Fruit fly (Drosophila melanogaster) whole organism, embryonic: ENCODE results near the gene m-cup.
A peak's percentile ranks its signal among the peaks of the same experiment; 100 is the strongest.

Experiments
- CG10321 ChIP-seq: fragments of 200-800 bp; sonication (Bioruptor generic); IDR thresholded peaks from 2 replicates; pipeline ENCODE4 v1.3.6; 2022; ENCODE audit warnings: missing biosample characterization, missing genetic modification characterization
- CG11504 ChIP-seq: fragments of 200-800 bp; sonication (Bioruptor generic); optimal IDR thresholded peaks from 3 replicates; lab custom pipeline; 2019; ENCODE audit warnings: missing biosample characterization, mild to moderate bottlenecking, missing genetic modification characterization, moderate library complexity
- CG1233 ChIP-seq: fragments of 200-800 bp; sonication (Bioruptor generic); optimal IDR thresholded peaks from 4 replicates; lab custom pipeline; 2018; ENCODE audit warnings: missing biosample characterization, mild to moderate bottlenecking, missing genetic modification characterization
- CG13123 ChIP-seq: fragments of 200-800 bp; sonication (Bioruptor generic); optimal IDR thresholded peaks from 2 replicates; lab custom pipeline; 2016; ENCODE audit warnings: missing biosample characterization, missing genetic modification characterization
- CG13424 ChIP-seq: fragments of 200-800 bp; sonication (Bioruptor generic); optimal IDR thresholded peaks from 2 replicates; lab custom pipeline; 2019; ENCODE audit warnings: missing biosample characterization, mild to moderate bottlenecking, missing genetic modification characterization, moderate library complexity
- CG13775 ChIP-seq: fragments of 200-800 bp; sonication (Bioruptor generic); optimal IDR thresholded peaks from 3 replicates; lab custom pipeline; 2017; ENCODE audit warnings: missing biosample characterization, mild to moderate bottlenecking, missing genetic modification characterization
- CG14441 ChIP-seq: fragments of 200-800 bp; sonication (Bioruptor generic); IDR thresholded peaks from 2 replicates; pipeline ENCODE4 v1.3.6; 2022; ENCODE audit warnings: missing biosample characterization, missing genetic modification characterization
- CG15269 ChIP-seq: fragments of 200-800 bp; sonication (Bioruptor generic); optimal IDR thresholded peaks from 2 replicates; lab custom pipeline; 2018; ENCODE audit warnings: missing biosample characterization, mild to moderate bottlenecking, missing genetic modification characterization, moderate library complexity
- CG1602 ChIP-seq: fragments of 200-800 bp; sonication (Bioruptor generic); optimal IDR thresholded peaks from 3 replicates; lab custom pipeline; 2016; ENCODE audit warnings: missing biosample characterization, missing genetic modification characterization
- CG18262 ChIP-seq: fragments of 200-800 bp; optimal IDR thresholded peaks from 3 replicates; lab custom pipeline; 2019; ENCODE audit warnings: missing biosample characterization, mild to moderate bottlenecking, missing genetic modification characterization, moderate library complexity
- CG2116 ChIP-seq: fragments of 200-800 bp; sonication (Bioruptor generic); optimal IDR thresholded peaks from 3 replicates; lab custom pipeline; 2018; ENCODE audit warnings: missing biosample characterization, mild to moderate bottlenecking, missing genetic modification characterization
- CG43689 ChIP-seq: fragments of 200-800 bp; sonication (Bioruptor generic); IDR thresholded peaks from 2 replicates; pipeline ENCODE4 v1.3.6; 2022; ENCODE audit warnings: missing biosample characterization, missing genetic modification characterization
- CG6175 ChIP-seq: fragments of 200-800 bp; sonication (Bioruptor generic); IDR thresholded peaks from 3 replicates; pipeline ENCODE4 v1.3.6; 2022; ENCODE audit warnings: missing biosample characterization, missing genetic modification characterization
- CG6854 ChIP-seq: fragments of 200-800 bp; sonication (Bioruptor generic); optimal IDR thresholded peaks from 3 replicates; lab custom pipeline; 2017; ENCODE audit warnings: missing biosample characterization, mild to moderate bottlenecking, missing genetic modification characterization
- CG8765 ChIP-seq: fragments of 200-800 bp; sonication (Bioruptor generic); IDR thresholded peaks from 2 replicates; pipeline ENCODE4 v1.3.6; 2022; ENCODE audit warnings: missing biosample characterization, missing genetic modification characterization
- CG9932 ChIP-seq: fragments of 200-800 bp; sonication (Bioruptor generic); IDR thresholded peaks from 2 replicates; pipeline ENCODE4 v1.3.6; 2022; ENCODE audit warnings: missing biosample characterization, missing genetic modification characterization
- CkIIα-i1 ChIP-seq: fragments of 200-800 bp; sonication (Bioruptor generic); IDR thresholded peaks from 2 replicates; pipeline ENCODE4 v1.3.6; 2022; ENCODE audit warnings: missing biosample characterization, missing genetic modification characterization
- Deaf1 ChIP-seq: fragments of 200-800 bp; optimal IDR thresholded peaks from 3 replicates; lab custom pipeline; 2019; ENCODE audit warnings: missing biosample characterization, mild to moderate bottlenecking, missing genetic modification characterization, moderate library complexity
- Doc3 ChIP-seq: fragments of 200-800 bp; sonication (Bioruptor generic); IDR thresholded peaks from 3 replicates; pipeline ENCODE4 v1.3.6; 2022; ENCODE audit warnings: missing biosample characterization, missing genetic modification characterization; ENCODE audit not compliant: partially characterized antibody
- Fer3 ChIP-seq: fragments of 200-800 bp; sonication (Bioruptor generic); optimal IDR thresholded peaks from 2 replicates; lab custom pipeline; 2018; ENCODE audit warnings: missing biosample characterization, mild to moderate bottlenecking, missing genetic modification characterization, moderate library complexity
- Gsc ChIP-seq: fragments of 200-800 bp; sonication (Bioruptor generic); IDR thresholded peaks from 2 replicates; pipeline ENCODE4 v1.3.6; 2022; ENCODE audit warnings: missing biosample characterization, missing genetic modification characterization
- Hsf ChIP-seq: fragments of 200-800 bp; sonication (Bioruptor generic); optimal IDR thresholded peaks from 3 replicates; lab custom pipeline; 2016; ENCODE audit warnings: missing biosample characterization, missing genetic modification characterization
- Nf-YB ChIP-seq: fragments of 200-800 bp; sonication (Bioruptor generic); optimal IDR thresholded peaks from 3 replicates; lab custom pipeline; 2019; ENCODE audit warnings: missing biosample characterization, mild to moderate bottlenecking, missing genetic modification characterization, moderate library complexity
- NfI ChIP-seq: fragments of 200-800 bp; sonication (Bioruptor generic); optimal IDR thresholded peaks from 3 replicates; lab custom pipeline; 2018; ENCODE audit warnings: missing biosample characterization, mild to moderate bottlenecking, missing genetic modification characterization, moderate library complexity
- Oaz ChIP-seq: fragments of 200-800 bp; sonication (Bioruptor generic); IDR thresholded peaks from 2 replicates; pipeline ENCODE4 v1.3.6; 2022; ENCODE audit warnings: missing biosample characterization, missing genetic modification characterization
- Scr ChIP-seq: fragments of 200-800 bp; sonication (Bioruptor generic); IDR thresholded peaks from 2 replicates; pipeline ENCODE4 v1.3.6; 2022; ENCODE audit warnings: missing biosample characterization, missing genetic modification characterization; ENCODE audit not compliant: partially characterized antibody
- Vsx1 ChIP-seq: fragments of 200-800 bp; sonication (Bioruptor generic); optimal IDR thresholded peaks from 2 replicates; lab custom pipeline; 2017; ENCODE audit warnings: missing biosample characterization, mild to moderate bottlenecking, missing genetic modification characterization, missing genetic modification reagents
- Xrp1 ChIP-seq: fragments of 200-800 bp; sonication (Bioruptor generic); IDR thresholded peaks from 2 replicates; pipeline ENCODE4 v1.3.6; 2022; ENCODE audit warnings: missing biosample characterization, missing genetic modification characterization
- YL-1 ChIP-seq: fragments of 200-800 bp; sonication (Bioruptor generic); optimal IDR thresholded peaks from 3 replicates; lab custom pipeline; 2017; ENCODE audit warnings: missing biosample characterization, mild to moderate bottlenecking, missing genetic modification characterization
- ash1 ChIP-seq: fragments of 200-800 bp; sonication (Bioruptor generic); optimal IDR thresholded peaks from 2 replicates; lab custom pipeline; 2018; ENCODE audit warnings: missing biosample characterization, mild to moderate bottlenecking, missing genetic modification characterization
- cas ChIP-seq: fragments of 200-800 bp; sonication (Bioruptor generic); IDR thresholded peaks from 2 replicates; pipeline ENCODE4 v1.3.6; 2022; ENCODE audit warnings: missing biosample characterization, missing genetic modification characterization
- dan ChIP-seq: fragments of 200-800 bp; sonication (Bioruptor generic); IDR thresholded peaks from 2 replicates; pipeline ENCODE4 v1.3.6; 2022; ENCODE audit warnings: missing biosample characterization, missing genetic modification characterization
- dysf ChIP-seq: fragments of 200-800 bp; sonication (Bioruptor generic); IDR thresholded peaks from 3 replicates; pipeline ENCODE4 v1.3.6; 2022; ENCODE audit warnings: missing biosample characterization, missing genetic modification characterization
- esg ChIP-seq: fragments of 200-800 bp; sonication (Bioruptor generic); conservative IDR thresholded peaks from 2 replicates; pipeline ENCODE4 v1.3.6; 2022; ENCODE audit warnings: missing biosample characterization, missing genetic modification characterization
- lbe ChIP-seq: fragments of 200-800 bp; sonication (Bioruptor generic); optimal IDR thresholded peaks from 2 replicates; lab custom pipeline; 2016; ENCODE audit warnings: missing biosample characterization, mild to moderate bottlenecking, missing genetic modification characterization
- nau ChIP-seq: fragments of 200-800 bp; sonication (Bioruptor generic); optimal IDR thresholded peaks from 3 replicates; lab custom pipeline; 2017; ENCODE audit warnings: missing biosample characterization, mild to moderate bottlenecking, missing genetic modification characterization, missing genetic modification reagents
- odd ChIP-seq: fragments of 200-800 bp; sonication (Bioruptor generic); optimal IDR thresholded peaks from 2 replicates; lab custom pipeline; 2017; ENCODE audit warnings: missing biosample characterization, mild to moderate bottlenecking, missing genetic modification characterization
- p53 ChIP-seq: fragments of 200-800 bp; sonication (Bioruptor generic); optimal IDR thresholded peaks from 2 replicates; lab custom pipeline; 2016; ENCODE audit warnings: missing biosample characterization, missing genetic modification characterization
- phol ChIP-seq: fragments of 200-800 bp; sonication (Bioruptor generic); optimal IDR thresholded peaks from 3 replicates; lab custom pipeline; 2018; ENCODE audit warnings: missing biosample characterization, mild to moderate bottlenecking, missing genetic modification characterization, moderate library complexity
- salm ChIP-seq: fragments of 200-800 bp; sonication (Bioruptor generic); optimal IDR thresholded peaks from 2 replicates; lab custom pipeline; 2018; ENCODE audit warnings: missing biosample characterization, mild to moderate bottlenecking, missing genetic modification characterization
- schlank ChIP-seq: fragments of 200-800 bp; sonication (Bioruptor generic); optimal IDR thresholded peaks from 2 replicates; lab custom pipeline; 2018; ENCODE audit warnings: missing biosample characterization, mild to moderate bottlenecking, missing genetic modification characterization
- scrt ChIP-seq: fragments of 200-800 bp; sonication (Bioruptor generic); optimal IDR thresholded peaks from 2 replicates; lab custom pipeline; 2018; ENCODE audit warnings: missing biosample characterization, mild to moderate bottlenecking, missing genetic modification characterization, moderate library complexity
- sd ChIP-seq: fragments of 200-800 bp; sonication (Bioruptor generic); optimal IDR thresholded peaks from 3 replicates; lab custom pipeline; 2018; ENCODE audit warnings: missing biosample characterization, mild to moderate bottlenecking, missing genetic modification characterization, moderate library complexity
- sna ChIP-seq: fragments of 200-800 bp; sonication (Bioruptor generic); IDR thresholded peaks from 2 replicates; pipeline ENCODE4 v1.3.6; 2022; ENCODE audit warnings: missing biosample characterization, missing genetic modification characterization; ENCODE audit not compliant: partially characterized antibody
- tgo ChIP-seq: fragments of 200-800 bp; sonication (Bioruptor generic); IDR thresholded peaks from 3 replicates; pipeline ENCODE4 v1.3.6; 2022; ENCODE audit warnings: missing biosample characterization, missing genetic modification characterization
- tin ChIP-seq: fragments of 200-800 bp; sonication (Bioruptor generic); optimal IDR thresholded peaks from 3 replicates; lab custom pipeline; 2016; ENCODE audit warnings: missing biosample characterization, missing genetic modification characterization
- tna ChIP-seq: fragments of 200-800 bp; sonication (Bioruptor generic); IDR thresholded peaks from 2 replicates; pipeline ENCODE4 v1.3.6; 2022; ENCODE audit warnings: missing biosample characterization, missing genetic modification characterization; ENCODE audit not compliant: partially characterized antibody
- trh ChIP-seq: fragments of 200-800 bp; sonication (Bioruptor generic); optimal IDR thresholded peaks from 2 replicates; lab custom pipeline; 2016; ENCODE audit warnings: missing biosample characterization, missing genetic modification characterization
- unpg ChIP-seq: fragments of 200-800 bp; sonication (Bioruptor generic); optimal IDR thresholded peaks from 3 replicates; lab custom pipeline; 2018; ENCODE audit warnings: missing biosample characterization, mild to moderate bottlenecking, missing genetic modification characterization, moderate library complexity
- wdn ChIP-seq: fragments of 200-800 bp; sonication (Bioruptor generic); IDR thresholded peaks from 2 replicates; pipeline ENCODE4 v1.3.6; 2022; ENCODE audit warnings: missing biosample characterization, missing genetic modification characterization

Gene m-cup

dm6 chr3R:17149080-17149746 is at the start of gene m-cup, which contains the start of gene Det (continued):
- TF ChIP-seq ash1: no peak
- peak; percentile 86 for TF ChIP-seq CG2116 (GFP tag; lab: Kevin White, UChicago)
- no peak for TF ChIP-seq lbe
- TF ChIP-seq dan: no peak
- peak; percentile 61 for TF ChIP-seq phol (tag; lab: Kevin White, UChicago)
- no peak for TF ChIP-seq CG8765
- TF ChIP-seq tna (GFP tag; lab: Robert Waterston, UW): no peak
- TF ChIP-seq CG6854 (GFP tag; lab: Kevin White, UChicago): no peak
- TF ChIP-seq nau (GFP tag; lab: Kevin White, UChicago): no peak
- no peak for TF ChIP-seq Vsx1 (GFP tag; lab: Kevin White, UChicago)
- no peak for TF ChIP-seq Deaf1 (tag; lab: Kevin White, UChicago)
- TF ChIP-seq Oaz: no peak
- peak; percentile 24 for TF ChIP-seq CG13775 (GFP tag; lab: Kevin White, UChicago)
- no peak for TF ChIP-seq schlank (tag; lab: Kevin White, UChicago)
- peak; percentile 69 for TF ChIP-seq Doc3
- peak; percentile 3 for TF ChIP-seq CG18262 (tag; lab: Kevin White, UChicago)
- no peak for TF ChIP-seq Gsc (GFP tag; lab: Robert Waterston, UW)
- TF ChIP-seq CG1233 (GFP tag; lab: Kevin White, UChicago): no peak
- no peak for TF ChIP-seq salm (tag; lab: Kevin White, UChicago)
- no peak for TF ChIP-seq Hsf (GFP tag; lab: Kevin White, UChicago)
- TF ChIP-seq Nf-YB (GFP tag; lab: Kevin White, UChicago): no peak
- no peak for TF ChIP-seq wdn (GFP tag; lab: Robert Waterston, UW)
- peak; percentile 43; the same call in 1 of the 2 replicates for TF ChIP-seq sna (GFP tag; lab: Robert Waterston, UW)
- TF ChIP-seq unpg (GFP tag; lab: Kevin White, UChicago): peak; percentile 2
- no peak for TF ChIP-seq sd (tag; lab: Kevin White, UChicago)
- TF ChIP-seq dysf (GFP tag; lab: Robert Waterston, UW): no peak
- no peak for TF ChIP-seq CG15269 (tag; lab: Kevin White, UChicago)
- no peak for TF ChIP-seq CG10321
- no peak for TF ChIP-seq cas (GFP tag; lab: Robert Waterston, UW)
- no peak for TF ChIP-seq tgo (GFP tag; lab: Robert Waterston, UW)
- no peak for TF ChIP-seq CG6175 (GFP tag; lab: Robert Waterston, UW)
- no peak for TF ChIP-seq Xrp1
- TF ChIP-seq Fer3: no peak
- no peak for TF ChIP-seq CG11504 (tag; lab: Kevin White, UChicago)
- TF ChIP-seq CG14441 (GFP tag; lab: Robert Waterston, UW): no peak
- no peak for TF ChIP-seq CG43689 (GFP tag; lab: Robert Waterston, UW)
- no peak for TF ChIP-seq trh (GFP tag; lab: Kevin White, UChicago)
- TF ChIP-seq CG9932: 0 out of 2 replicates have a peak, but pooled peaks have one; percentile 12
- no peak for TF ChIP-seq p53
- no peak for TF ChIP-seq NfI (GFP tag; lab: Kevin White, UChicago)
- no peak for TF ChIP-seq tin (GFP tag; lab: Kevin White, UChicago)
- peak; percentile 28 for TF ChIP-seq CG13424 (tag; lab: Kevin White, UChicago)
- TF ChIP-seq CG1602 (GFP tag; lab: Kevin White, UChicago): no peak
- no peak for TF ChIP-seq CG13123 (GFP tag; lab: Kevin White, UChicago)
- no peak for TF ChIP-seq scrt (GFP tag; lab: Kevin White, UChicago)
- no peak for TF ChIP-seq esg (GFP tag; lab: Robert Waterston, UW)
- TF ChIP-seq CkIIα-i1 (GFP tag; lab: Robert Waterston, UW): no peak
- peak; percentile 81 for TF ChIP-seq YL-1 (GFP tag; lab: Kevin White, UChicago)
- no peak for TF ChIP-seq odd
- peak; percentile 82 for TF ChIP-seq Scr
